Fruit fly (Drosophila melanogaster): ENCODE measurements around the gene Gabat.

Gene Gabat

dm6 chr3L:19991714-19992231 is 8.7 kb downstream of the Gabat start, which contains the start of the genes CG7646 and Nca (continued):
- TF ChIP-seq CG2199 (GFP tag; IDR thresholded peaks at IDR 0.05): no peak
- peak in 1 of 2 experiments; percentile 4 for TF ChIP-seq Hr51 (GFP tag; optimal IDR thresholded peaks at IDR 0.05)
- no peak for TF ChIP-seq CG13624 (GFP tag; optimal IDR thresholded peaks at IDR 0.05)
- no peak for TF ChIP-seq z (GFP tag; IDR thresholded peaks at IDR 0.05)
- no peak for TF ChIP-seq fd3F (GFP tag; optimal IDR thresholded peaks at IDR 0.05)
- no peak for TF ChIP-seq Sox100B (GFP tag; optimal IDR thresholded peaks at IDR 0.05)
- TF ChIP-seq tup (GFP tag; optimal IDR thresholded peaks at IDR 0.05): no peak
- no peak for TF ChIP-seq CG12942 (GFP tag; optimal IDR thresholded peaks at IDR 0.05)
- no peak for TF ChIP-seq CG4424 (GFP tag; optimal IDR thresholded peaks at IDR 0.05)
- no peak for TF ChIP-seq Hr78 (GFP tag; optimal IDR thresholded peaks at IDR 0.05)
- no peak for TF ChIP-seq Vsx1 (GFP tag; optimal IDR thresholded peaks at IDR 0.05)
- TF ChIP-seq CG12769 (tag; optimal IDR thresholded peaks at IDR 0.05): no peak
- no peak for TF ChIP-seq bowl (GFP tag; IDR thresholded peaks at IDR 0.05)
- TF ChIP-seq CG10321 (GFP tag; IDR thresholded peaks at IDR 0.05): no peak
- no peak for TF ChIP-seq luna (GFP tag; optimal IDR thresholded peaks at IDR 0.05)
- no peak for TF ChIP-seq jumu (GFP tag; optimal IDR thresholded peaks at IDR 0.05)
- TF ChIP-seq CG10274 (GFP tag; optimal IDR thresholded peaks at IDR 0.05): no peak
- TF ChIP-seq CG12071 (GFP tag; optimal IDR thresholded peaks at IDR 0.05): no peak
- peak in 1 of 2 experiments; percentile 17 for TF ChIP-seq eve (GFP tag; optimal IDR thresholded peaks at IDR 0.05)
- TF ChIP-seq h (optimal IDR thresholded peaks at IDR 0.05): no peak
- TF ChIP-seq toy (GFP tag; IDR thresholded peaks at IDR 0.05): no peak
- no peak for TF ChIP-seq sc (optimal IDR thresholded peaks at IDR 0.05)
- TF ChIP-seq sc (GFP tag; optimal IDR thresholded peaks at IDR 0.05): no peak
- TF ChIP-seq MTF-1 (GFP tag; optimal IDR thresholded peaks at IDR 0.05; ENCODE audit: borderline replicate concordance): peak; percentile 2
- no peak for TF ChIP-seq bigmax (GFP tag; optimal IDR thresholded peaks at IDR 0.05)
- no peak for TF ChIP-seq en (GFP tag; optimal IDR thresholded peaks at IDR 0.05)
- no peak for TF ChIP-seq CkIIα-i1 (GFP tag; IDR thresholded peaks at IDR 0.05)
- TF ChIP-seq sd (tag; optimal IDR thresholded peaks at IDR 0.05): no peak
- no peak for TF ChIP-seq Usf (GFP tag; optimal IDR thresholded peaks at IDR 0.05)
- TF ChIP-seq CG15601 (tag; optimal IDR thresholded peaks at IDR 0.05): peak; percentile 26
- TF ChIP-seq CG4404 (GFP tag; IDR thresholded peaks at IDR 0.05): no peak
- TF ChIP-seq jigr1 (GFP tag; IDR thresholded peaks at IDR 0.05): no peak
- no peak for TF ChIP-seq ERR (GFP tag; optimal IDR thresholded peaks at IDR 0.05)
- no peak for TF ChIP-seq Hsf (GFP tag; optimal IDR thresholded peaks at IDR 0.05)
- TF ChIP-seq CG31365 (tag; optimal IDR thresholded peaks at IDR 0.05): no peak
- 0 out of 2 replicates have a peak, but pooled peaks have one; percentile 26 for TF ChIP-seq sob (GFP tag; IDR thresholded peaks at IDR 0.05)
- TF ChIP-seq CG33557 (GFP tag; optimal IDR thresholded peaks at IDR 0.05): peak; percentile 58
- TF ChIP-seq org-1 (GFP tag; optimal IDR thresholded peaks at IDR 0.05): no peak
- TF ChIP-seq CG11560 (tag; IDR thresholded peaks at IDR 0.05): no peak
- TF ChIP-seq CG7928 (GFP tag; optimal IDR thresholded peaks at IDR 0.05): no peak
- peak; percentile 92 for TF ChIP-seq Myb (GFP tag; optimal IDR thresholded peaks at IDR 0.05)
- no peak for TF ChIP-seq CG3407 (GFP tag; optimal IDR thresholded peaks at IDR 0.05)
- no peak for TF ChIP-seq corto (GFP tag; optimal IDR thresholded peaks at IDR 0.05)
- no peak for TF ChIP-seq CG43689 (GFP tag; IDR thresholded peaks at IDR 0.05)
- TF ChIP-seq CHES-1-like (GFP tag; optimal IDR thresholded peaks at IDR 0.05): peak; percentile 39
- TF ChIP-seq Deaf1 (tag; optimal IDR thresholded peaks at IDR 0.05): no peak
- no peak for TF ChIP-seq Asciz (GFP tag; optimal IDR thresholded peaks at IDR 0.05)
- TF ChIP-seq ci (GFP tag; IDR thresholded peaks at IDR 0.05): no peak
- peak; percentile 6 for TF ChIP-seq CG9797 (GFP tag; optimal IDR thresholded peaks at IDR 0.05)
- no peak for TF ChIP-seq tx (GFP tag; optimal IDR thresholded peaks at IDR 0.05)
- no peak for TF ChIP-seq HLH54F (GFP tag; optimal IDR thresholded peaks at IDR 0.05)
- no peak for TF ChIP-seq Atf-2 (GFP tag; optimal IDR thresholded peaks at IDR 0.05)
